Fruit fly (Drosophila melanogaster) whole organism, embryonic: ENCODE data around the gene roq.

ENCODE experiments used
- Antp ChIP-seq: fragments of 200-800 bp; sonication (Bioruptor generic); optimal IDR thresholded peaks from 3 replicates; lab custom pipeline; 2016; ENCODE audit warnings: missing biosample characterization, missing genetic modification characterization
- BtbVII ChIP-seq: fragments of 200-800 bp; sonication (Bioruptor generic); optimal IDR thresholded peaks from 3 replicates; lab custom pipeline; 2017; ENCODE audit warnings: missing biosample characterization, mild to moderate bottlenecking, missing genetic modification characterization
- CG10147 ChIP-seq: fragments of 200-800 bp; sonication (Bioruptor generic); optimal IDR thresholded peaks from 2 replicates; lab custom pipeline; 2019; ENCODE audit warnings: missing biosample characterization, mild to moderate bottlenecking, missing genetic modification characterization, moderate library complexity
- CG12236 ChIP-seq: fragments of 200-800 bp; sonication (Bioruptor generic); optimal IDR thresholded peaks from 2 replicates; lab custom pipeline; 2016; ENCODE audit warnings: missing biosample characterization, missing genetic modification characterization
- CG1233 ChIP-seq: fragments of 200-800 bp; sonication (Bioruptor generic); optimal IDR thresholded peaks from 4 replicates; lab custom pipeline; 2018; ENCODE audit warnings: missing biosample characterization, mild to moderate bottlenecking, missing genetic modification characterization
- CG12942 ChIP-seq: fragments of 200-800 bp; sonication (Bioruptor generic); optimal IDR thresholded peaks from 3 replicates; lab custom pipeline; 2016; ENCODE audit warnings: missing biosample characterization, missing genetic modification characterization
- CG13123 ChIP-seq: fragments of 200-800 bp; sonication (Bioruptor generic); optimal IDR thresholded peaks from 2 replicates; lab custom pipeline; 2016; ENCODE audit warnings: missing biosample characterization, missing genetic modification characterization
- CG14710 ChIP-seq: fragments of 200-800 bp; sonication (Bioruptor generic); optimal IDR thresholded peaks from 3 replicates; lab custom pipeline; 2019; ENCODE audit warnings: missing biosample characterization, mild to moderate bottlenecking, missing genetic modification characterization, moderate library complexity
- CG14860 ChIP-seq: fragments of 200-800 bp; sonication (Bioruptor generic); IDR thresholded peaks from 3 replicates; pipeline ENCODE4 v1.3.6; 2022; ENCODE audit warnings: missing biosample characterization, missing genetic modification characterization; ENCODE audit not compliant: partially characterized antibody
- CG1602 ChIP-seq: fragments of 200-800 bp; sonication (Bioruptor generic); optimal IDR thresholded peaks from 3 replicates; lab custom pipeline; 2016; ENCODE audit warnings: missing biosample characterization, missing genetic modification characterization
- CG2116 ChIP-seq: fragments of 200-800 bp; sonication (Bioruptor generic); optimal IDR thresholded peaks from 3 replicates; lab custom pipeline; 2018; ENCODE audit warnings: missing biosample characterization, mild to moderate bottlenecking, missing genetic modification characterization
- CG3065 ChIP-seq: fragments of 200-800 bp; sonication (Bioruptor generic); optimal IDR thresholded peaks from 2 replicates; lab custom pipeline; 2016; ENCODE audit warnings: missing biosample characterization, missing genetic modification characterization
- CG32767 ChIP-seq: fragments of 200-800 bp; sonication (Bioruptor generic); IDR thresholded peaks from 2 replicates; pipeline ENCODE4 v1.3.6; 2022; ENCODE audit warnings: missing biosample characterization, missing genetic modification characterization
- CG3281 ChIP-seq: fragments of 200-800 bp; sonication (Bioruptor generic); optimal IDR thresholded peaks from 3 replicates; lab custom pipeline; 2017; ENCODE audit warnings: missing biosample characterization, mild to moderate bottlenecking, missing genetic modification characterization
- CG3838 ChIP-seq: fragments of 200-800 bp; sonication (Bioruptor generic); optimal IDR thresholded peaks from 3 replicates; lab custom pipeline; 2016; ENCODE audit warnings: missing biosample characterization, missing genetic modification characterization
- CG42726 ChIP-seq: fragments of 200-800 bp; sonication (Bioruptor generic); IDR thresholded peaks from 2 replicates; pipeline ENCODE4 v1.3.6; 2022; ENCODE audit warnings: missing biosample characterization, missing genetic modification characterization; ENCODE audit not compliant: partially characterized antibody
- CG43689 ChIP-seq: fragments of 200-800 bp; sonication (Bioruptor generic); IDR thresholded peaks from 2 replicates; pipeline ENCODE4 v1.3.6; 2022; ENCODE audit warnings: missing biosample characterization, missing genetic modification characterization
- CG4707 ChIP-seq: fragments of 200-800 bp; sonication (Bioruptor generic); optimal IDR thresholded peaks from 2 replicates; lab custom pipeline; 2018; ENCODE audit warnings: missing biosample characterization, mild to moderate bottlenecking, missing genetic modification characterization, moderate library complexity
- CG4854 ChIP-seq: fragments of 200-800 bp; sonication (Bioruptor generic); optimal IDR thresholded peaks from 2 replicates; lab custom pipeline; 2016; ENCODE audit warnings: missing biosample characterization, missing genetic modification characterization, inconsistent platforms
- CG5953 ChIP-seq: fragments of 200-800 bp; sonication (Bioruptor generic); IDR thresholded peaks from 2 replicates; pipeline ENCODE4 v1.3.6; 2022; ENCODE audit warnings: missing biosample characterization, missing genetic modification characterization
- CG6813 ChIP-seq: fragments of 200-800 bp; sonication (Bioruptor generic); optimal IDR thresholded peaks from 2 replicates; lab custom pipeline; 2017; ENCODE audit warnings: missing biosample characterization, missing genetic modification characterization, mild to moderate bottlenecking, moderate library complexity, missing genetic modification reagents
- CG7556 ChIP-seq: fragments of 200-800 bp; sonication (Bioruptor generic); optimal IDR thresholded peaks from 2 replicates; lab custom pipeline; 2017; ENCODE audit warnings: missing biosample characterization, mild to moderate bottlenecking, missing genetic modification characterization
- CG9876 ChIP-seq: fragments of 200-800 bp; sonication (Bioruptor generic); optimal IDR thresholded peaks from 2 replicates; lab custom pipeline; 2016; ENCODE audit warnings: missing biosample characterization, missing genetic modification characterization
- CTCF ChIP-seq: fragments of 200-800 bp; sonication (Bioruptor generic); optimal IDR thresholded peaks from 2 replicates; lab custom pipeline; 2017; ENCODE audit warnings: missing biosample characterization, mild to moderate bottlenecking, missing genetic modification characterization, moderate library complexity
- Dad ChIP-seq: fragments of 200-800 bp; sonication (Bioruptor generic); optimal IDR thresholded peaks from 3 replicates; lab custom pipeline; 2016; ENCODE audit warnings: missing biosample characterization, missing genetic modification characterization
- Deaf1 ChIP-seq: fragments of 200-800 bp; optimal IDR thresholded peaks from 3 replicates; lab custom pipeline; 2019; ENCODE audit warnings: missing biosample characterization, mild to moderate bottlenecking, missing genetic modification characterization, moderate library complexity
- Fer1 ChIP-seq: fragments of 200-800 bp; sonication (Bioruptor generic); optimal IDR thresholded peaks from 2 replicates; lab custom pipeline; 2017; ENCODE audit warnings: missing biosample characterization, mild to moderate bottlenecking, missing genetic modification characterization
- Gug ChIP-seq: fragments of 200-800 bp; sonication (Bioruptor generic); IDR thresholded peaks from 4 replicates; pipeline ENCODE4 v1.3.6; 2022; ENCODE audit warnings: missing biosample characterization, missing genetic modification characterization
- H15 ChIP-seq: fragments of 200-800 bp; sonication (Bioruptor generic); IDR thresholded peaks from 3 replicates; pipeline ENCODE4 v1.3.6; 2022; ENCODE audit warnings: missing biosample characterization, missing genetic modification characterization
- MTF-1 ChIP-seq: fragments of 200-800 bp; sonication (Bioruptor generic); optimal IDR thresholded peaks from 2 replicates; lab custom pipeline; 2018; ENCODE audit warnings: missing biosample characterization, mild to moderate bottlenecking, missing genetic modification characterization, borderline replicate concordance
- Opbp ChIP-seq: fragments of 200-800 bp; sonication (Bioruptor generic); IDR thresholded peaks from 3 replicates; pipeline ENCODE4 v1.3.6; 2022; ENCODE audit warnings: missing biosample characterization, missing genetic modification characterization; ENCODE audit not compliant: partially characterized antibody
- Stat92E ChIP-seq, 3 experiments: fragments of >200 bp in 2 of 3; fragments of 200-800 bp in 1 of 3; sonication (Bioruptor generic) in 1 of 3; optimal IDR thresholded peaks; 2 replicates each; lab custom pipeline; 2017 to 2019; ENCODE audit warnings: missing biosample characterization in 3 of 3, missing genetic modification characterization in 3 of 3, mild to moderate bottlenecking in 1 of 3, moderate library complexity in 1 of 3
- Trl ChIP-seq, 3 experiments: fragments of >200 bp in 2 of 3; fragments of 200-800 bp in 1 of 3; sonication (Bioruptor generic) in 1 of 3; optimal IDR thresholded peaks; 2 replicates in 1 of 3; 3 replicates in 2 of 3; lab custom pipeline; 2016 to 2017; ENCODE audit warnings: missing biosample characterization in 1 of 3, missing genetic modification characterization in 1 of 3
- abd-A ChIP-seq: fragments of 200-800 bp; sonication (Bioruptor generic); optimal IDR thresholded peaks from 3 replicates; lab custom pipeline; 2019; ENCODE audit warnings: missing biosample characterization, mild to moderate bottlenecking, missing genetic modification characterization, moderate library complexity
- ftz-f1 ChIP-seq: fragments of 200-800 bp; sonication (Bioruptor generic); optimal IDR thresholded peaks from 2 replicates; lab custom pipeline; 2016; ENCODE audit warnings: missing biosample characterization, missing genetic modification characterization
- gsb ChIP-seq: fragments of 200-800 bp; sonication (Bioruptor generic); IDR thresholded peaks from 2 replicates; pipeline ENCODE4 v1.3.6; 2022; ENCODE audit warnings: missing biosample characterization, missing genetic modification characterization
- hth ChIP-seq: fragments of >200 bp; optimal IDR thresholded peaks from 2 replicates; lab custom pipeline; 2017; ENCODE audit warnings: inconsistent platforms
- pan ChIP-seq, 4 experiments: fragments of >200 bp in 3 of 4; fragments of 200-800 bp in 1 of 4; sonication (Bioruptor generic) in 1 of 4; optimal IDR thresholded peaks in 3 of 4; IDR thresholded peaks in 1 of 4; 2 replicates each; pipeline versions ENCODE4 v1.3.6 to Lab custom; 2017 to 2022; ENCODE audit warnings: missing biosample characterization in 2 of 4, missing genetic modification characterization in 2 of 4, mixed read lengths in 1 of 4
- pum ChIP-seq: fragments of 200-800 bp; sonication (Bioruptor generic); optimal IDR thresholded peaks from 2 replicates; lab custom pipeline; 2016; ENCODE audit warnings: missing biosample characterization, missing genetic modification characterization
- pzg ChIP-seq: fragments of 200-800 bp; sonication (Bioruptor generic); optimal IDR thresholded peaks from 3 replicates; lab custom pipeline; 2018; ENCODE audit warnings: missing biosample characterization, mild to moderate bottlenecking, missing genetic modification characterization, moderate library complexity
- ro ChIP-seq: fragments of 200-800 bp; sonication (Bioruptor generic); IDR thresholded peaks from 2 replicates; pipeline ENCODE4 v1.3.6; 2022; ENCODE audit warnings: missing biosample characterization, missing genetic modification characterization
- scrt ChIP-seq: fragments of 200-800 bp; sonication (Bioruptor generic); optimal IDR thresholded peaks from 2 replicates; lab custom pipeline; 2018; ENCODE audit warnings: missing biosample characterization, mild to moderate bottlenecking, missing genetic modification characterization, moderate library complexity
- tna ChIP-seq: fragments of 200-800 bp; sonication (Bioruptor generic); IDR thresholded peaks from 2 replicates; pipeline ENCODE4 v1.3.6; 2022; ENCODE audit warnings: missing biosample characterization, missing genetic modification characterization; ENCODE audit not compliant: partially characterized antibody
- trem ChIP-seq: fragments of 200-800 bp; optimal IDR thresholded peaks from 3 replicates; lab custom pipeline; 2019; ENCODE audit warnings: missing biosample characterization, mild to moderate bottlenecking, missing genetic modification characterization, moderate library complexity

Gene roq

DNA sequence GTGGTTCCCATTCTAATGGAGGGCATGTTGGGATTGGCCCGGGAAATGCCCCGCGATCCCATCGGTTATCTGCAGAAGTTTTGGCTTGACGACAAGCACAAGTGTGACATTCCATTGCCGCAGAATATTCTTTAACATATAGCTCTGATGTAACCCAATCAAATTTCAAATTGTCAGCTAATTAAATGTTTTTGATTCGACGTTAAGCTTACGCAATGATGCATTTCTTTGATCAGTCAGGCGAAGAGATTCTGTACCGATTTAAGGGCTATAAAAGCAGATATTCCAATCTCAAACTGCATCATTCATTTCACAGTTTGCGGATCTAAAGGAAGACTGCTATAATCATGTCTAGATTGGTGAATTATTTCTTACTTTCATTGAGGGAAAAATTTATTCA lies 46.7 kb downstream of the roq start, which contains the start of gene retinin:
Gene retinin (plus strand): TSS at position 301 of the 400 bp plus-strand sequence.
- no peak for TF ChIP-seq pum (GFP tag; lab: Kevin White, UChicago)
- TF ChIP-seq, all 482 proteins: peak for 0

DNA sequence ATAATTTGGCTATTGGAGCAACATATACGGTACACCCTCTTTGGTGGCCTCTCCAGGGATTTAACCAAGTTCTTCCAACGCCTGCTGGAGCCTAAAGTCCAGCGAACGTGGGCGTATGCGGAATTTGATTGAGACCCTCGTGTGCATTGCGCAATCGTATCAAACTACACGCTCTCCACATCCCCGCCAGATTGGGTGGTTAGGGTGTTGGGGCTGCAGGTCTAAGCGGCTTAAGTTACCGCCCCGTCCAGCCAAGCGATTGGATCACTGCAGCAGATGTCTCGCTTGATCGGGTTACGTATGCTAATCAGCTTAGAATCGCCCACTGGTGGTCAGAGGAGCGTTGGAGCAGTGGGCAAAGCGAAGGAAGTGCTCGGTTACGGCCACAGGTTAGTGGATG lies 47.6 kb downstream of the roq start, which contains the start of gene CG33060:
Gene CG33060 (plus strand): TSS at position 301 of the 400 bp plus-strand sequence.
- no peak for TF ChIP-seq CG4707 (GFP tag; lab: Kevin White, UChicago)
- TF ChIP-seq gsb (GFP tag; lab: Robert Waterston, UW): no peak
- no peak for TF ChIP-seq CG3065 (GFP tag; lab: Kevin White, UChicago)
- TF ChIP-seq CG43689 (GFP tag; lab: Robert Waterston, UW): no peak
- TF ChIP-seq CG9876: no peak
- TF ChIP-seq CG1233 (GFP tag; lab: Kevin White, UChicago): no peak
- TF ChIP-seq CG14710 (tag; lab: Kevin White, UChicago): no peak
- TF ChIP-seq, all 482 proteins: peak for 0

dm6 chr3L:16329495-16329894 lies 48.9 kb downstream of the roq start, which contains the start of gene CG33061:
Gene CG33061 (plus strand): TSS chr3L:16329795.
- TF ChIP-seq CG6813 (GFP tag; lab: Kevin White, UChicago): no peak
- TF ChIP-seq CG7556 (GFP tag; lab: Kevin White, UChicago): no peak
- no peak for TF ChIP-seq trem (tag; lab: Kevin White, UChicago)
- no peak for TF ChIP-seq H15
- TF ChIP-seq CTCF (GFP tag; lab: Kevin White, UChicago): no peak
- no peak for TF ChIP-seq pan (optimal IDR thresholded peaks at IDR 0.05; lab: Kevin White, UChicago)
- TF ChIP-seq pan (GFP tag; optimal IDR thresholded peaks at IDR 0.05 in 1 of 2, IDR thresholded peaks at IDR 0.05 in 1 of 2): no peak
- TF ChIP-seq CG4854 (GFP tag; lab: Kevin White, UChicago): no peak
- TF ChIP-seq Stat92E (GFP tag; optimal IDR thresholded peaks at IDR 0.05; lab: Kevin White, UChicago): no peak
- no peak for TF ChIP-seq abd-A (tag; lab: Kevin White, UChicago)
- TF ChIP-seq CG32767 (GFP tag; lab: Robert Waterston, UW): no peak
- TF ChIP-seq MTF-1: no peak
- TF ChIP-seq BtbVII (GFP tag; lab: Kevin White, UChicago): no peak
- TF ChIP-seq Opbp (GFP tag; lab: Robert Waterston, UW): no peak
- no peak for TF ChIP-seq Deaf1
- TF ChIP-seq pzg (GFP tag; lab: Kevin White, UChicago): no peak
- TF ChIP-seq Fer1 (GFP tag; lab: Kevin White, UChicago): no peak

DNA sequence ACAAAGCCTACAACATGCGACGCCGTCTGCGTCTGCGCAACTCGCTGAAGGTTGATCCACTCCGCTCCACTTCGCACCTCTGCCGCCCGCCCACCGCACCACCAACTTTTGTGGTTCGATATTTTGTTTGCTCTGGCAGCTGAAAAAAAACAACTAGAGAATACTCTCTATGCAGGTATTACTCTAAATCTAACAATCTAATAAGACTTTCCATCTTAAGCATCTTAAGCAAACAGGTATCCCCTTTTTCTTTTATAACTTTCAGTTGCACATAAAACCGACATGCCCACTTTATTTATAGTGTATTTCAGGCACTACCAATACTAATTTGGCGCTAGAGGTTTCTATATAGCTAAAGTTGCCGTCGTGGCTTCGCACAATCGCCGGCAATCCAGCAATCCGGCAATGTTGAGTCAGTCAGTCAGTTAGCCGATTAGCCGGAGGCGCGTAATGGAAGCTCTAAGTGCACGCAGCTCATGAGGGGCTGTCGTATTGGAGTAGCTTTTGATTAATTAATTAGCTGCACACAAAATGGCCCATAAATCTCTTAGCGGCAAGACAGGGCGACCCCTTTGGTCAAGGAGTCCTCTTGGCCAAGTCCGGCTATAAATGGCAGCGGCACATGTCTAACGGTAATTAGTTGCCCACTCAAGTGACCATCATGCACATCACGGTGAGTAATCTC lies 50.0 kb downstream of the roq start, which contains the start of gene CG13058:
Gene CG13058 (plus strand): TSS at position 635 of the 685 bp plus-strand sequence.
- TF ChIP-seq Dad (GFP tag; lab: Kevin White, UChicago): no peak
- no peak for TF ChIP-seq Antp (GFP tag; lab: Kevin White, UChicago)
- no peak for TF ChIP-seq CG12236 (GFP tag; lab: Kevin White, UChicago)
- no peak for TF ChIP-seq CG2116 (GFP tag; lab: Kevin White, UChicago)
- TF ChIP-seq scrt (GFP tag; lab: Kevin White, UChicago): peak; percentile 37
- TF ChIP-seq Gug: no peak
- TF ChIP-seq ftz-f1: no peak
- no peak for TF ChIP-seq CG42726 (GFP tag; lab: Robert Waterston, UW)
- peak; percentile 60 for TF ChIP-seq CG10147 (GFP tag; lab: Kevin White, UChicago)
- no peak for TF ChIP-seq Trl (optimal IDR thresholded peaks at IDR 0.05; lab: Kevin White, UChicago)
- no peak for TF ChIP-seq Trl (GFP tag; optimal IDR thresholded peaks at IDR 0.05; lab: Kevin White, UChicago)
- no peak for TF ChIP-seq CG5953
- no peak for TF ChIP-seq CG14860
- no peak for TF ChIP-seq hth
- TF ChIP-seq CG3838 (GFP tag; lab: Kevin White, UChicago): peak; percentile 18
- no peak for TF ChIP-seq CG13123 (GFP tag; lab: Kevin White, UChicago)
- peak; percentile 41 for TF ChIP-seq CG1602 (GFP tag; lab: Kevin White, UChicago)
- TF ChIP-seq tna (GFP tag; lab: Robert Waterston, UW): no peak
- peak; percentile 45 for TF ChIP-seq CG12942 (GFP tag; lab: Kevin White, UChicago)
- TF ChIP-seq CG3281: peak; percentile 43
- no peak for TF ChIP-seq pan (optimal IDR thresholded peaks at IDR 0.05; lab: Kevin White, UChicago)
- TF ChIP-seq pan (GFP tag; optimal IDR thresholded peaks at IDR 0.05 in 1 of 2, IDR thresholded peaks at IDR 0.05 in 1 of 2): no peak
- no peak for TF ChIP-seq ro (GFP tag; lab: Robert Waterston, UW)
